Fruit fly (Drosophila melanogaster) S2 (cell line): ENCODE measurements around the gene Gr68a.

Source experiments
- CG8478 ChIP-seq: fragments of >200 bp; optimal IDR thresholded peaks from 2 replicates; lab custom pipeline; 2018
- CTCF ChIP-seq, 2 experiments: fragments of >200 bp; optimal IDR thresholded peaks; 2 replicates each; lab custom pipeline; 2018

The Gr68a gene

dm6 chr3L:11751005-11751404 is at the start of gene Gr68a:
Gene Gr68a (plus strand): TSS chr3L:11751305.
- TF ChIP-seq CG8478 (lab: Kevin White, UChicago) (no peak), CTCF (optimal IDR thresholded peaks at IDR 0.05; lab: Kevin White, UChicago) (no peak)

dm6 chr3L:11701649-11702048 is 49.5 kb upstream of the Gr68a start:
- TF ChIP-seq CTCF (optimal IDR thresholded peaks at IDR 0.05; lab: Kevin White, UChicago) (no peak), CG8478 (lab: Kevin White, UChicago) (no peak)

DNA sequence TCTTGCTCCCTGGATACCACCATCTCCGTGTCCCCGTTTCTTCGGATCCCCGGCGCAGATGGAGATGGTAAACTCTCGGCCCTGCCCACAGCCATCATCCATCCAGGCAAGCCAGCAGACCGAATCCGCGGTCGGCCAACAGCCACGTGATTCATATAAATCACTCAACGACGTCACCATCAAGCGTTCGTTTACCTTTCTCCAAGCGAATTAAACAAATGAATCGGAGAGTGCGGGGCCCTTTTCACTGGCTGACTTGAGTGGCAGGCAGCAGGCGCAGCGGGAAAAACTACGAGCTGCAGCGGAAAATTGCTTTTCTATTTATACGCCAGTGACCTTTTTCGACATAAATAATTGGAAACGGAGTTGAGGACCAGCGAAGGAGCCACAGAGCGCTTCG is 47.5 kb upstream of the Gr68a start:
- TF ChIP-seq CG8478 (lab: Kevin White, UChicago) (no peak), CTCF (optimal IDR thresholded peaks at IDR 0.05; lab: Kevin White, UChicago) (no peak)

DNA sequence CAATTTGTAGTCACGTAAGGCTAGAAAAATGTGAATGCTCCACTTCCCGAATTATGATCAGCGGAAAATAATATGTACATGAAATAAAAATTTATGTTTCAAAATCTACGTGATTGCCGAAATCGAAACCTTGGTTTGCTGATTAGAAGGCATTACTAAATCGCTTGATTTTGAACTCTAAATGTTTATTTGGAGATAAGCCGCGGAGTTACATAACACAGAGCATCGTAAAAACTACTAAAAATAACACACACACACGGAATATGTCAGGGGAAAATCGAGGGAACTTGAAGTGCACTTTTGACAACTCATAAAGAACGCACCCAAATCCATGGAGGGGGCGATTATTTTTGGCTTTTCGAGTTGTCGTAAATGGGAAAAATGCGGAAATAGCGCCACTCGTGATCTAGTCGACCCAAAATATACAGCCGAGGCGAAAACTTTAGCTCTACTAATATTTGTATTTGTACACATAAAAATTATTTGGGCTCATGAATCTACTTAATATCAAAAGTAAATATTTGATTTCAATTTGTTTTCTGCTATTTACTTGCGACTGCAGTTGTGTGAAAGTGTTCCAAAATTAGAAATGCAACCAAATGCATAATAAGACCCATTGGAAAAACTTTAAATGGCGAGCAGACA is 46.1 kb upstream of the Gr68a start:
- TF ChIP-seq CTCF (optimal IDR thresholded peaks at IDR 0.05; lab: Kevin White, UChicago) (no peak), CG8478 (lab: Kevin White, UChicago) (no peak)

- TF ChIP-seq CTCF (optimal IDR thresholded peaks at IDR 0.05; lab: Kevin White, UChicago): no peak
- TF ChIP-seq CG8478 (lab: Kevin White, UChicago): no peak
Measured at dm6 chr3L:11707978-11708632, 43.0 kb upstream of the Gr68a start, which contains the start of gene CG11658. Gene CG11658 (minus strand): TSS chr3L:11708553.

DNA sequence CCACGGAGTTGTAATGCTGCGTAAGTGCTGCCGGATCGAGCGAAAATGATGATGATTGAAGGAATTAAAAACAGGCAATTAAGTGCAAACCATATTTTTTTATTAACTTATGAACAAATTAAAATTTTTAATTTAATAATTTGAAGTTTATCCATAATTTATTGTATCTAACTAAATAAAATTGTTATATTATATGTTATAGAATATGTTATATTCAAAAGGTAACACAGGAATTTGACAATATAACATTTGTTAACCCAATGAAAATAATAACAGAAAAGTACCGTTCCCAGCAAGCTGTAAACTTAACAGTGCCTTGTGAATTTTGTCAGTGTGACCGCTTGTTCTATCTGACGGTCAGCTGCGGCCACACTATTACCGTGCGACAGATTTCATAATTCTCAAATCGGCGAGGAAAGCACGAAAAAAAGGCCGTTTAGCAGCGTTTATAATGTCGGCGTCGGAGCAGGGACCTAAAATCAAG is 42.4 kb upstream of the Gr68a start, which contains the start of the genes Ccdc56 and mtTFB1:
Ccdc56 (plus strand) TSS at position 347 of the 484 bp plus-strand sequence.
mtTFB1 (plus strand) TSS at position 347 of the 484 bp plus-strand sequence.
- TF ChIP-seq CG8478 (lab: Kevin White, UChicago): no peak
- no peak for TF ChIP-seq CTCF (optimal IDR thresholded peaks at IDR 0.05; lab: Kevin White, UChicago)

- TF ChIP-seq CG8478 (lab: Kevin White, UChicago): no peak
- TF ChIP-seq CTCF (optimal IDR thresholded peaks at IDR 0.05; lab: Kevin White, UChicago): peak in 1 of 2 experiments; percentile 9
Measured at dm6 chr3L:11711059-11711628, 40.0 kb upstream of the Gr68a start, which contains the start of gene crim. Gene crim (minus strand): TSS chr3L:11711386.

DNA sequence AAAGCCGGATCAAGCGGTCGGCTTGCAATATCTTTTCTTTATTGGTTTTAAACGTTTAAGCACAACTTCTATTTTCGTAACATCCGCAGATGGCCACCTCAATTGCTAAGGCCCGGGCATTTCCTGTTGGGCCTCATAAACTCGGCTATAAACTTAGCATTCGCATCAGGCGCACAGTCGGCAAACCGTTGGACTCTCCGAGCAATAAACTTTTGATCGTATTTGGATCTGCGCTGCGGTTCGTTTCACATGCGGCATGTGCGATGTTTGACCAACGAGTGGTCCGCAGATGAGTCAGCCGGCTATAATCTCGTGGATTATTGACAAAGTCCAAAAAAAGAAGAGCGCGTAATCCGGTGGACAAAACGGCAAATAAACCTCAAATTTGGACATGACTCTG is 39.3 kb upstream of the Gr68a start:
- TF ChIP-seq CTCF (optimal IDR thresholded peaks at IDR 0.05; lab: Kevin White, UChicago) (no peak), CG8478 (lab: Kevin White, UChicago) (no peak)

DNA sequence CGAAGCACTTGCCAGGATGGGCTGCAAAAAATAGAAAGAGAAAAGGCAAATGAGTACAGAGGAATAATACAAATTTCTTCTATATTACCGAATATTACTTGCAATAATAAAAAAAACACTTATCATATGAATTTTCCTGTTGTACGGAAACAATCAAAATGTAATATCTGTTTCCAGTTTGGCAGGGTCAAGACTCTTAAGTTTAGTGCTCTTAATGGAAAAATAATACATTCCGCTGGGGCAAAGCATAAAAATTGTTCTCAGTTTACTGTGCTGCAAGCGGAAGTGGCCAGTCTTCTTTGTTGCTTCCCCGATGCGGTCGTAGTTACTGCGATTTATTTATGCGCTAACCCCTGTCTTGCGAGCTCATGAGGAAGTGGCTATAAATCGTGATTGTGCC is 38.3 kb upstream of the Gr68a start:
- TF ChIP-seq CTCF (optimal IDR thresholded peaks at IDR 0.05; lab: Kevin White, UChicago) (no peak), CG8478 (lab: Kevin White, UChicago) (no peak)

DNA sequence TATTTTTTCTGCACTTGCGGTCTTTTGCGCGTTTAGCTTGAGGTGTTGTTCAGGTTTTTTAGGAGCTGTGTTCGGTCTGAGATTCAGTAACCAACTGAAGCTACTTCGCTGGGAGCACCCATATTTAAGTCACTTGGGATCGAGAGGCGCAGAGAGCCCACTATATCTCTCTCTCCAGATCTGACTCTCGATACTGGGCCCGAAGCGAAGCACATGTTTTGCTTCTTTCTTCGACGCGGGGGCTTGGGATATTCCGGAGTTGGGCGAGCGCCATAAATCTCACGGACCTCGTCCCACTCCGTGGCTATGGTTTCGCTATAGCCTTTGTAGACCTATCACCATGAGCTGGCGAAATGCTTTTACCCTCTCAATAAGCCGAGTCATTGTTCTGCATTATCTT is 35.9 kb upstream of the Gr68a start, which contains the start of gene CG14132:
CG14132 (minus strand) TSS at position 99 of the 400 bp plus-strand sequence.
- TF ChIP-seq CG8478 (lab: Kevin White, UChicago) (no peak), CTCF (optimal IDR thresholded peaks at IDR 0.05; lab: Kevin White, UChicago) (no peak)

- TF ChIP-seq CG8478 (lab: Kevin White, UChicago) (no peak), CTCF (optimal IDR thresholded peaks at IDR 0.05; lab: Kevin White, UChicago) (no peak)
Measured at dm6 chr3L:11716347-11716746, 34.8 kb upstream of the Gr68a start.

DNA sequence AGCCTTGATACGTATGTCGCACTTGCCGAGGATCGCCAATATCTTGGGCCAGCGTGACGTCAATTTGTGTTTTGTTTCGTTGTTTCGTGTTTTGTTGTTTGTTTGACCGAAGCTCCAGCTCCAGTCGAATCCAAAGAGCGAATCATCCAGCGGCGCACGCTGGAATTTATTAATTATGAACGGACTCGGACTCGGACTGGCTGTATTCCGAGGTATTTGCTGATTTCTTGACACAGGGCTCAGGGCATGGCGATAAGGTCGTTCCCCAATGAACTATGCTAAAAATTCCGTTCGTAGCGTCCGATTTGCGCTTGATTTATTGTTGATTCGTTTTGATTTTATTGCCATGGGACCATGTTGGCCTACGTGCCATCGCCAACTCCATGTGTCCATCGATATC is 34.2 kb upstream of the Gr68a start:
- no peak for TF ChIP-seq CTCF (optimal IDR thresholded peaks at IDR 0.05; lab: Kevin White, UChicago)
- TF ChIP-seq CG8478 (lab: Kevin White, UChicago): no peak

DNA sequence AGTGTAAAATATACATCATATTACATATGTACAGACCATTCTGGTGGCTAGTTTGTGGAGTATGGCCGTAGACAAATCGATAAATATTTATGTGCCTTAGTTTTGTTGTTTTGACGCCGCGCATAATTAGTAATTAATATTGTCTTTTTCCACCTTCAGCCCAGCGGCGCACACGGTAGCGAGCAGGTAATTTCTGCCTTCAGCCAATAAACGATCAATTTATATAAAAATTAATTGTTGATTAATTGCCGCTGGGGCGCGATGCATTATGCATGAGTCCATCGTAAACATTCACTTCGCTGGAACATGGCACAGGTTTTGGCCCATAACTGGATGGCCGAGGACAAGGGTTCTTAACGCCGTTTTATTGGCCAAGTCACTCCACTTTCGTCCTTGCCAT is 33.8 kb upstream of the Gr68a start:
- TF ChIP-seq CTCF (optimal IDR thresholded peaks at IDR 0.05; lab: Kevin White, UChicago) (no peak), CG8478 (lab: Kevin White, UChicago) (no peak)

- TF ChIP-seq CTCF (optimal IDR thresholded peaks at IDR 0.05; lab: Kevin White, UChicago) (no peak), CG8478 (lab: Kevin White, UChicago) (no peak)
Measured at dm6 chr3L:11717993-11718392, 33.1 kb upstream of the Gr68a start.

- TF ChIP-seq CTCF (optimal IDR thresholded peaks at IDR 0.05; lab: Kevin White, UChicago) (no peak), CG8478 (lab: Kevin White, UChicago) (no peak)
Measured at dm6 chr3L:11720780-11721179, 30.3 kb upstream of the Gr68a start, which contains the start of gene Bmcp. Gene Bmcp (plus strand): TSS chr3L:11720934.
